Worm (Caenorhabditis elegans) whole organism, early embryonic: ENCODE measurements around the gene epg-9.

Experiments used
- B0310.2 ChIP-seq: sonication (generic microtip); optimal IDR thresholded peaks from 2 replicates; lab custom pipeline; 2016; ENCODE audit warnings: mild to moderate bottlenecking, missing genetic modification characterization, missing compliant biosample characterization
- aly-1 ChIP-seq: sonication (generic microtip); optimal IDR thresholded peaks from 2 replicates; lab custom pipeline; 2016; ENCODE audit warnings: missing genetic modification characterization, missing compliant biosample characterization
- ama-1 ChIP-seq: fragments of 150-350 bp; optimal IDR thresholded peaks from 2 replicates; lab custom pipeline; 2014
- flt-1 ChIP-seq: fragments of 200-800 bp; sonication (Bioruptor generic); IDR thresholded peaks from 2 replicates; pipeline ENCODE4 v1.3.6; 2022; ENCODE audit warnings: missing genetic modification characterization, missing compliant biosample characterization
- hmg-4 ChIP-seq: fragments of 200-800 bp; sonication (Bioruptor generic); optimal IDR thresholded peaks from 2 replicates; lab custom pipeline; 2018; ENCODE audit warnings: mild to moderate bottlenecking, missing genetic modification characterization, missing compliant biosample characterization
- hnd-1 ChIP-seq: sonication (generic microtip); optimal IDR thresholded peaks from 2 replicates; lab custom pipeline; 2016; ENCODE audit warnings: missing genetic modification characterization, missing compliant biosample characterization
- pes-1 ChIP-seq: fragments of 200-800 bp; sonication (Bioruptor generic); IDR thresholded peaks from 2 replicates; pipeline ENCODE4 v1.3.6; 2022; ENCODE audit warnings: missing genetic modification reagents, missing genetic modification characterization, missing compliant biosample characterization
- scrt-1 ChIP-seq: fragments of 200-800 bp; sonication (Bioruptor generic); IDR thresholded peaks from 2 replicates; pipeline ENCODE4 v1.3.6; 2022; ENCODE audit warnings: missing genetic modification characterization, missing compliant biosample characterization
- tbx-37 ChIP-seq: fragments of 200-800 bp; sonication (Bioruptor generic); conservative IDR thresholded peaks from 2 replicates; pipeline ENCODE4 v1.3.6; 2022; ENCODE audit warnings: missing genetic modification reagents, missing genetic modification characterization, missing compliant biosample characterization
- tra-4 ChIP-seq: sonication (generic microtip); optimal IDR thresholded peaks from 2 replicates; lab custom pipeline; 2017; ENCODE audit warnings: missing genetic modification characterization, missing compliant biosample characterization

DNA sequence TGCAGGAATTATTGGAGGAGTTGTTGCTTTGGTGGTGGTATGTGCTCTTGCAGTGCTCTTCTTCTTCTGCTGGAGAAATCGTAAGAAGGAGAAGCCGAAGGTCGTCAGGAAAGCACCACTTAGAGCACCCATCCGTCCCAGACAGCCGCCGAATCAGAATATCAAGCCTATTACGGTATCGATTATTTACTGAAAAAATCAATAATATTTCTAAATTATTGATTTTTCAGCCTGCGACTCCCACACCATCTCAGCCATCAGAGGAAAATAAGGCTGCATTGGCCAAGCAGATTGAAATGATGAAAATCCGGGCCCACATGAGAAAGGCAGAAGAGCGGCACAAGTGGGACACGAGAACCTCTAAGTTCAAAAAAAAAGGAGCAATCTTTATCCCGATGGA is 44.7 kb upstream of the epg-9 start:
- TF ChIP-seq flt-1 (GFP tag; lab: Robert Waterston, UW) (no peak), ama-1 (lab: Kevin White, UChicago) (no peak), hmg-4 (GFP tag; lab: Kevin White, UChicago) (no peak), tra-4 (tag; lab: Kevin White, UChicago) (no peak), pes-1 (GFP tag; lab: Robert Waterston, UW) (no peak), tbx-37 (no peak), B0310.2 (tag; lab: Kevin White, UChicago) (no peak), scrt-1 (GFP tag; lab: Robert Waterston, UW) (no peak), hnd-1 (tag; lab: Kevin White, UChicago) (no peak), aly-1 (tag; lab: Kevin White, UChicago) (no peak)
